Fruit fly (Drosophila melanogaster) whole organism, adult: ENCODE data around the gene CG31680.

ENCODE experiments used
- CG14711 ChIP-seq: fragments of 200-800 bp; sonication (Bioruptor generic); optimal IDR thresholded peaks from 2 replicates; lab custom pipeline; 2018; ENCODE audit warnings: missing biosample characterization, mild to moderate bottlenecking, missing genetic modification characterization, moderate library complexity
- CG1620 ChIP-seq: fragments of 200-800 bp; sonication (Bioruptor generic); optimal IDR thresholded peaks from 2 replicates; lab custom pipeline; 2016; ENCODE audit warnings: missing biosample characterization, missing genetic modification characterization
- CG33017 ChIP-seq: fragments of 200-800 bp; sonication (Bioruptor generic); optimal IDR thresholded peaks from 2 replicates; lab custom pipeline; 2018; ENCODE audit warnings: missing biosample characterization, mild to moderate bottlenecking, missing genetic modification characterization, moderate library complexity

DNA sequence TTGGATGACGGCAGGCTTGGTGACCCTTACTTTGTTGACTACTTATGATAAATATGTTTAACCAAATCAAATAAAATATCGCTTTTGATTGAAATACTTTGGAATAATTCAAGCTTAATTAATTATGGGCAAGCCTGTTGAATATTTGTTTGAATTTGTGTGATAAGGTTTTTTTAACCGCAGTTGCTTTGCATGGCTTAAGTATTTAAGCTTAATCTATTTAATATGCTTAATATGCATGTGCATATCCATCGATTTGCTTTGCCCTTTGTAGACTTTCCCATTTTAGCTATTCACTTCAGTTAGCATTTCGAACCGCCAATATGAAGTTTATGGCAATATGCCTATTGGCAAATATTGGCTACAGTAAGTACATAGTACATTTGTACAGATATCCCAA lies 696 bp downstream of the CG31680 start, which contains the start of gene Sfp38D:
- TF ChIP-seq CG33017, result no peak
- TF ChIP-seq CG14711, result no peak
- no peak for TF ChIP-seq CG1620 (GFP tag; lab: Kevin White, UChicago)
